Worm (Caenorhabditis elegans): ENCODE results near the gene ZK856.14.

- no peak for TF ChIP-seq snpc-4 (tag; optimal IDR thresholded peaks at IDR 0.05)
- no peak for TF ChIP-seq nhr-23 (tag; optimal IDR thresholded peaks at IDR 0.05)
- no peak for TF ChIP-seq fos-1 (tag; optimal IDR thresholded peaks at IDR 0.05)
- TF ChIP-seq ZK546.5 (tag; optimal IDR thresholded peaks at IDR 0.05), result no peak
- no peak for TF ChIP-seq zag-1 (tag; optimal IDR thresholded peaks at IDR 0.05)
- TF ChIP-seq nhr-237 (tag; optimal IDR thresholded peaks at IDR 0.05), result no peak
- no peak for TF ChIP-seq lin-13 (GFP tag; optimal IDR thresholded peaks at IDR 0.05)
- no peak for TF ChIP-seq nhr-10 (tag; optimal IDR thresholded peaks at IDR 0.05)
- no peak for TF ChIP-seq unc-62 (GFP tag; optimal IDR thresholded peaks at IDR 0.05)
- TF ChIP-seq elt-1 (tag; optimal IDR thresholded peaks at IDR 0.05), result no peak
- TF ChIP-seq ztf-11 (tag; optimal IDR thresholded peaks at IDR 0.05), result no peak
- no peak for TF ChIP-seq mbf-1 (tag; optimal IDR thresholded peaks at IDR 0.05)
- TF ChIP-seq aly-2 (tag; optimal IDR thresholded peaks at IDR 0.05), result no peak
- no peak for TF ChIP-seq Y55F3AM.14 (GFP tag; optimal IDR thresholded peaks at IDR 0.05)
Measured at ce11 chrV:10179235-10179634, 37.6 kb upstream of the ZK856.14 start, which contains the start of gene cul-5.

Measured in whole organism, L2 larva.